Fruit fly (Drosophila melanogaster): ENCODE results near the gene CG14074.

The CG14074 gene

dm6 chr3L:18869035-18869826, 3.2 kb downstream of the CG14074 start, which contains the start of gene Grx1 (continued):
- TF ChIP-seq BEAF-32 (GFP tag; optimal IDR thresholded peaks at IDR 0.05) (peak; percentile 23), Ada2b (GFP tag; IDR thresholded peaks at IDR 0.05) (peak; percentile 40; the same call in 1 of the 2 replicates), CG7556 (GFP tag; optimal IDR thresholded peaks at IDR 0.05) (peak; percentile 52), CG9437 (GFP tag; optimal IDR thresholded peaks at IDR 0.05) (peak; percentile 37), Dbx (GFP tag; IDR thresholded peaks at IDR 0.05) (0 out of 3 replicates have a peak, but pooled peaks have one; percentile 41), CG9609 (GFP tag; optimal IDR thresholded peaks at IDR 0.05) (peak; percentile 14), CG12155 (GFP tag; optimal IDR thresholded peaks at IDR 0.05) (peak; percentile 54), slou (GFP tag; optimal IDR thresholded peaks at IDR 0.05) (no peak), fd102C (GFP tag; optimal IDR thresholded peaks at IDR 0.05) (no peak), Sin3A (optimal IDR thresholded peaks at IDR 0.05) (no peak), CG1603 (tag; optimal IDR thresholded peaks at IDR 0.05) (peak; percentile 57), Opbp (GFP tag; IDR thresholded peaks at IDR 0.05; ENCODE audit: partially characterized antibody) (no peak), Optix (GFP tag; IDR thresholded peaks at IDR 0.05) (no peak), H15 (GFP tag; IDR thresholded peaks at IDR 0.05) (no peak), Hand (GFP tag; optimal IDR thresholded peaks at IDR 0.05) (no peak), CG3163 (GFP tag; optimal IDR thresholded peaks at IDR 0.05) (peak; percentile 17), Oaz (GFP tag; IDR thresholded peaks at IDR 0.05) (no peak), kah (GFP tag; optimal IDR thresholded peaks at IDR 0.05) (peak; percentile 5), pum (GFP tag; optimal IDR thresholded peaks at IDR 0.05) (peak; percentile 7), CG17912 (GFP tag; optimal IDR thresholded peaks at IDR 0.05) (no peak), CG4282 (GFP tag; optimal IDR thresholded peaks at IDR 0.05) (peak; percentile 10), CG1832 (GFP tag; optimal IDR thresholded peaks at IDR 0.05) (no peak), CG11560 (tag; IDR thresholded peaks at IDR 0.05) (no peak), Hr78 (GFP tag; optimal IDR thresholded peaks at IDR 0.05) (no peak), CG8388 (GFP tag; optimal IDR thresholded peaks at IDR 0.05) (peak; percentile 29), HLH54F (GFP tag; optimal IDR thresholded peaks at IDR 0.05) (peak; percentile 38), Eip74EF (GFP tag; optimal IDR thresholded peaks at IDR 0.05) (no peak), pros (GFP tag; optimal IDR thresholded peaks at IDR 0.05) (no peak), twi (tag; optimal IDR thresholded peaks at IDR 0.05) (peak; percentile 49), Nf-YB (GFP tag; optimal IDR thresholded peaks at IDR 0.05) (peak; percentile 37), Hr51 (GFP tag; optimal IDR thresholded peaks at IDR 0.05) (peak; percentile 16 to 64), MBD-R2 (GFP tag; IDR thresholded peaks at IDR 0.05) (peak; percentile 84), az2 (GFP tag; optimal IDR thresholded peaks at IDR 0.05) (peak; percentile 69), sc (optimal IDR thresholded peaks at IDR 0.05) (no peak), sc (GFP tag; optimal IDR thresholded peaks at IDR 0.05) (peak; percentile 38), hbn (GFP tag; IDR thresholded peaks at IDR 0.05; ENCODE audit: partially characterized antibody) (0 out of 2 replicates have a peak, but pooled peaks have one; percentile 14), Sox102F (GFP tag; optimal IDR thresholded peaks at IDR 0.05) (peak; percentile 54), CG32772 (GFP tag; IDR thresholded peaks at IDR 0.05) (no peak), CG2120 (GFP tag; optimal IDR thresholded peaks at IDR 0.05) (peak; percentile 68), ara (GFP tag; IDR thresholded peaks at IDR 0.05) (no peak), CHES-1-like (GFP tag; optimal IDR thresholded peaks at IDR 0.05) (no peak), CG13894 (tag; optimal IDR thresholded peaks at IDR 0.05) (peak; percentile 35), ftz-f1 (GFP tag; optimal IDR thresholded peaks at IDR 0.05) (peak; percentile 60), mld (GFP tag; IDR thresholded peaks at IDR 0.05; ENCODE audit: partially characterized antibody) (no peak), CG8290 (GFP tag; optimal IDR thresholded peaks at IDR 0.05) (peak; percentile 50), CG8290 (tag; optimal IDR thresholded peaks at IDR 0.05) (peak in 1 of 2 experiments; percentile 35), toy (GFP tag; IDR thresholded peaks at IDR 0.05) (no peak), grn (GFP tag; optimal IDR thresholded peaks at IDR 0.05) (peak; percentile 98), knrl (GFP tag; IDR thresholded peaks at IDR 0.05; ENCODE audit: partially characterized antibody) (no peak)
